In the genomic region with DNA sequence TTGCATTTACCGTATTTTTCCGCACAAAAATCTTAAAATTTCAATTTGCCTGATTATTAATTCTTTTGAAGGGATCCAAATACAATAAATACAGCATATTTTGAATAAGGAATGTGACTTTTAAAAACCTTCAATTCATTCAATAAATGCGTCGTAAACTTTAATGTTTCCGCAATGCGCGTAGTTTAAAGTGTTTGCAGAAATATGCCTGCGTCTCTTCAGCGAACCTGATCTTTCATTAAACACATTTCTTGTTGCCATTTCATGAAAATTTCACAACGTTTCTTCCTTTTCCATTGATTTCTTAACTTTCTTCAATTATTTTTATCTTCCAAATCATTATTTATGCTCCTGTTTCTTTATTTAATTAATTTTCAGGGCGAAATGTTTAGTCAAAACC, we compare ENCODE assay signal across 3 worm cellular contexts.
TF ChIP-seq lines count a peak whose summit lies in the region.

A gene (plus strand): TSS at position 378 of the 400 bp plus-strand sequence.

TF ChIP-seq in whole organism, L2 larva, 48 proteins besides CTCF, POLR2A, EP300 and RAD21 (continued from another document):
- TF ChIP-seq sma-3 (GFP tag; optimal IDR thresholded peaks at IDR 0.05; lab: Kevin White, UChicago) (peak; percentile 47), gmeb-1 (tag; optimal IDR thresholded peaks at IDR 0.05; lab: Kevin White, UChicago) (peak; percentile 86), lin-39 (tag; optimal IDR thresholded peaks at IDR 0.05; lab: Kevin White, UChicago) (no peak), mab-5 (tag; optimal IDR thresholded peaks at IDR 0.05; lab: Kevin White, UChicago) (peak; percentile 70), crh-2 (tag; optimal IDR thresholded peaks at IDR 0.05; lab: Kevin White, UChicago) (peak; percentile 88), fos-1 (tag; optimal IDR thresholded peaks at IDR 0.05; lab: Kevin White, UChicago) (peak; percentile 60), lin-13 (GFP tag; optimal IDR thresholded peaks at IDR 0.05; lab: Kevin White, UChicago) (peak; percentile 90), nhr-25 (tag; optimal IDR thresholded peaks at IDR 0.05; lab: Kevin White, UChicago) (peak; percentile 80), blmp-1 (tag; optimal IDR thresholded peaks at IDR 0.05; lab: Kevin White, UChicago; ENCODE audit: insufficient read depth) (peak; percentile 17), lsy-2 (tag; optimal IDR thresholded peaks at IDR 0.05; lab: Kevin White, UChicago) (peak; percentile 81 to 94)

TF ChIP-seq in whole organism, L4 larva, 104 proteins besides CTCF, POLR2A, EP300 and RAD21 (continued from another document):
- TF ChIP-seq lin-29 (GFP tag; IDR thresholded peaks at IDR 0.05; lab: Robert Waterston, UW), result no peak
- TF ChIP-seq snpc-4 (tag; optimal IDR thresholded peaks at IDR 0.05; lab: Kevin White, UChicago), result no peak
- TF ChIP-seq lin-13 (GFP tag; optimal IDR thresholded peaks at IDR 0.05; lab: Kevin White, UChicago), result peak; percentile 33
- peak; percentile 35 for TF ChIP-seq hlh-11 (tag; optimal IDR thresholded peaks at IDR 0.05; lab: Kevin White, UChicago)
- no peak for TF ChIP-seq daf-16 (GFP tag; optimal IDR thresholded peaks at IDR 0.05; lab: Kevin White, UChicago)
- TF ChIP-seq daf-16 (tag; optimal IDR thresholded peaks at IDR 0.05; lab: Kevin White, UChicago), result peak; percentile 70
- no peak for TF ChIP-seq arid-1 (GFP tag; conservative IDR thresholded peaks at IDR 0.05; lab: Robert Waterston, UW)
- TF ChIP-seq dve-1 (tag; optimal IDR thresholded peaks at IDR 0.05; lab: Kevin White, UChicago; ENCODE audit: insufficient read depth), result peak; percentile 86
- no peak for TF ChIP-seq cey-2 (tag; optimal IDR thresholded peaks at IDR 0.05; lab: Kevin White, UChicago; ENCODE audit: borderline replicate concordance, insufficient read depth)
- peak; percentile 68 for TF ChIP-seq ztf-7 (tag; optimal IDR thresholded peaks at IDR 0.05; lab: Kevin White, UChicago)
- peak; percentile 54 for TF ChIP-seq nhr-6 (tag; optimal IDR thresholded peaks at IDR 0.05; lab: Kevin White, UChicago)
- no peak for TF ChIP-seq fos-1 (tag; optimal IDR thresholded peaks at IDR 0.05; lab: Kevin White, UChicago)
- TF ChIP-seq F10B5.3 (tag; optimal IDR thresholded peaks at IDR 0.05; lab: Kevin White, UChicago), result no peak
- TF ChIP-seq nhr-11 (tag; optimal IDR thresholded peaks at IDR 0.05; lab: Kevin White, UChicago), result peak; percentile 63
- peak; percentile 84 for TF ChIP-seq mep-1 (tag; optimal IDR thresholded peaks at IDR 0.05; lab: Kevin White, UChicago)
- TF ChIP-seq Y75B8A.6 (GFP tag; IDR thresholded peaks at IDR 0.05; lab: Robert Waterston, UW), result no peak
- no peak for TF ChIP-seq nhr-102 (tag; optimal IDR thresholded peaks at IDR 0.05; lab: Kevin White, UChicago)
- TF ChIP-seq hlh-30 (tag; optimal IDR thresholded peaks at IDR 0.05; lab: Kevin White, UChicago; ENCODE audit: insufficient read depth), result peak; percentile 52
- TF ChIP-seq nhr-28 (tag; optimal IDR thresholded peaks at IDR 0.05; lab: Kevin White, UChicago), result peak; percentile 46
- peak; percentile 36 for TF ChIP-seq T26A8.4 (GFP tag; IDR thresholded peaks at IDR 0.05; lab: Robert Waterston, UW)
TF ChIP-seq in whole organism, L4 larva: peak in this region for 24.

TF ChIP-seq in whole organism, late embryonic, 69 proteins besides CTCF, POLR2A, EP300 and RAD21 (continued from another document):
- peak; percentile 2 for TF ChIP-seq K02D7.2 (tag; optimal IDR thresholded peaks at IDR 0.05; lab: Kevin White, UChicago)
- TF ChIP-seq pax-1 (tag; optimal IDR thresholded peaks at IDR 0.05; lab: Kevin White, UChicago), result peak; percentile 61
- peak; percentile 58 for TF ChIP-seq ceh-31 (tag; optimal IDR thresholded peaks at IDR 0.05; lab: Kevin White, UChicago)
- peak; percentile 27 for TF ChIP-seq elt-2 (tag; optimal IDR thresholded peaks at IDR 0.05; lab: Kevin White, UChicago)
- TF ChIP-seq unc-42 (tag; optimal IDR thresholded peaks at IDR 0.05; lab: Kevin White, UChicago), result peak; percentile 90
- TF ChIP-seq ceh-45 (GFP tag; IDR thresholded peaks at IDR 0.05; lab: Robert Waterston, UW), result no peak
- no peak for TF ChIP-seq ets-4 (tag; optimal IDR thresholded peaks at IDR 0.05; lab: Kevin White, UChicago)
- no peak for TF ChIP-seq odd-2 (tag; optimal IDR thresholded peaks at IDR 0.05; lab: Kevin White, UChicago)
- no peak for TF ChIP-seq unc-86 (tag; optimal IDR thresholded peaks at IDR 0.05; lab: Kevin White, UChicago)
- no peak for TF ChIP-seq unc-3 (GFP tag; conservative IDR thresholded peaks at IDR 0.05; lab: Robert Waterston, UW)
- peak; percentile 47 for TF ChIP-seq unc-3 (tag; optimal IDR thresholded peaks at IDR 0.05; lab: Kevin White, UChicago)
